Fruit fly (Drosophila melanogaster): ENCODE data around the gene CG12213.

Gene CG12213

DNA sequence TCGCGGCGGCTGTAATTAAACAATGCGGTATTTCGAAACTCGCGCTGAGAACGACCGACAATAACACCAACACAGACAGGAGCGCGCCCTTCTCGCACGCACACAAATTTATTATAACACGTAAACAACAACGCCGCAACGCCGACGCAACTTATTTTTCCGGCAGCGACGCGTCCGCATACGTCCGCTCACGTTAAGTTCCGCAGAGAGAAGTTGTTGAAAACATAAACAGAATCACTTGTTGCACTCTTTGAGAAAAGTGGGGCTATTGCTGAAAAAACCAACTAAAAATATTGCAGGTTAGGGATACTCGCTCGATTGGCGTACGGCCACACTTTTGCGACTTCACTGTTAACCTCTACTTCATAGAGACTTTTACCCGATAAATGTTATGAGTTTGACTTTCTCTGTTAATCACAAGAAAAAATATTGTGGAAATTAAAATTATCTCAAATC, 18.6 kb downstream of the CG12213 start, which contains the start of gene Cad87A (continued):
- TF ChIP-seq mld (GFP tag; IDR thresholded peaks at IDR 0.05; ENCODE audit: partially characterized antibody) (no peak), Abd-B (GFP tag; optimal IDR thresholded peaks at IDR 0.05) (no peak), Nf-YB (GFP tag; optimal IDR thresholded peaks at IDR 0.05) (no peak), CG14965 (GFP tag; optimal IDR thresholded peaks at IDR 0.05; ENCODE audit: borderline replicate concordance) (no peak), tx (GFP tag; optimal IDR thresholded peaks at IDR 0.05) (no peak), Hr3 (GFP tag; optimal IDR thresholded peaks at IDR 0.05) (no peak), org-1 (GFP tag; optimal IDR thresholded peaks at IDR 0.05) (no peak), BEAF-32 (GFP tag; optimal IDR thresholded peaks at IDR 0.05) (peak; percentile 7), corto (GFP tag; optimal IDR thresholded peaks at IDR 0.05) (no peak), salm (tag; optimal IDR thresholded peaks at IDR 0.05) (no peak), CG12391 (tag; optimal IDR thresholded peaks at IDR 0.05) (no peak), Lim3 (GFP tag; IDR thresholded peaks at IDR 0.05) (no peak), jigr1 (GFP tag; IDR thresholded peaks at IDR 0.05) (no peak), Pdp1 (GFP tag; optimal IDR thresholded peaks at IDR 0.05) (peak in 1 of 2 experiments; percentile 78), CG5245 (GFP tag; optimal IDR thresholded peaks at IDR 0.05) (no peak), CG7556 (GFP tag; optimal IDR thresholded peaks at IDR 0.05) (no peak), CG32767 (GFP tag; IDR thresholded peaks at IDR 0.05) (no peak), CG12769 (tag; optimal IDR thresholded peaks at IDR 0.05) (peak; percentile 52), CG5953 (GFP tag; IDR thresholded peaks at IDR 0.05) (no peak), CG4328 (GFP tag; optimal IDR thresholded peaks at IDR 0.05) (no peak), Ssrp (tag; optimal IDR thresholded peaks at IDR 0.05) (no peak), CG18262 (tag; optimal IDR thresholded peaks at IDR 0.05) (peak; percentile 20), onecut (GFP tag; IDR thresholded peaks at IDR 0.05) (peak; percentile 54), CG11398 (GFP tag; optimal IDR thresholded peaks at IDR 0.05) (no peak), Nf-YA (GFP tag; IDR thresholded peaks at IDR 0.05) (no peak), CG3726 (GFP tag; IDR thresholded peaks at IDR 0.05) (no peak), CG15479 (GFP tag; optimal IDR thresholded peaks at IDR 0.05) (peak; percentile 24), ERR (GFP tag; optimal IDR thresholded peaks at IDR 0.05) (no peak), NFAT (GFP tag; IDR thresholded peaks at IDR 0.05) (no peak), CG1024 (GFP tag; IDR thresholded peaks at IDR 0.05) (no peak), schlank (tag; optimal IDR thresholded peaks at IDR 0.05) (no peak), pros (GFP tag; optimal IDR thresholded peaks at IDR 0.05) (peak; percentile 52), YL-1 (GFP tag; optimal IDR thresholded peaks at IDR 0.05) (no peak), pnt (GFP tag; optimal IDR thresholded peaks at IDR 0.05) (no peak), gsb-n (tag; optimal IDR thresholded peaks at IDR 0.05) (peak; percentile 66), CG10565 (GFP tag; optimal IDR thresholded peaks at IDR 0.05) (no peak), cg (GFP tag; optimal IDR thresholded peaks at IDR 0.05) (peak; percentile 96), ham (GFP tag; IDR thresholded peaks at IDR 0.05) (no peak), pum (GFP tag; optimal IDR thresholded peaks at IDR 0.05) (no peak), Gug (GFP tag; IDR thresholded peaks at IDR 0.05) (no peak; the same call in 3 of the 4 replicates), cas (GFP tag; IDR thresholded peaks at IDR 0.05) (no peak), nom (GFP tag; optimal IDR thresholded peaks at IDR 0.05) (peak; percentile 77), CG17186 (GFP tag; optimal IDR thresholded peaks at IDR 0.05) (no peak), CG13287 (GFP tag; IDR thresholded peaks at IDR 0.05; ENCODE audit: partially characterized antibody) (no peak), tll (GFP tag; optimal IDR thresholded peaks at IDR 0.05) (peak in 1 of 2 experiments; percentile 85), dmrt99B (tag; optimal IDR thresholded peaks at IDR 0.05) (no peak), Dref (GFP tag; IDR thresholded peaks at IDR 0.05) (no peak), Oaz (GFP tag; IDR thresholded peaks at IDR 0.05) (no peak), cato (GFP tag; optimal IDR thresholded peaks at IDR 0.05; ENCODE audit: borderline replicate concordance) (no peak), CG18011 (GFP tag; optimal IDR thresholded peaks at IDR 0.05) (no peak), Ada2b (GFP tag; IDR thresholded peaks at IDR 0.05) (no peak)
